Fruit fly (Drosophila melanogaster) whole organism, adult: Measurements from ENCODE around the gene GstD6.

Source experiments
- CG11617 ChIP-seq: fragments of 200-800 bp; sonication (Bioruptor generic); optimal IDR thresholded peaks from 2 replicates; lab custom pipeline; 2017; ENCODE audit warnings: mild to moderate bottlenecking, missing biosample characterization, missing genetic modification reagents, missing genetic modification characterization
- CG1620 ChIP-seq: fragments of 200-800 bp; sonication (Bioruptor generic); optimal IDR thresholded peaks from 2 replicates; lab custom pipeline; 2016; ENCODE audit warnings: missing biosample characterization, missing genetic modification characterization
- CG33017 ChIP-seq: fragments of 200-800 bp; sonication (Bioruptor generic); optimal IDR thresholded peaks from 2 replicates; lab custom pipeline; 2018; ENCODE audit warnings: missing biosample characterization, mild to moderate bottlenecking, missing genetic modification characterization, moderate library complexity
- CG5204 ChIP-seq: fragments of 200-800 bp; sonication (Bioruptor generic); optimal IDR thresholded peaks from 2 replicates; lab custom pipeline; 2016; ENCODE audit warnings: missing biosample characterization, missing genetic modification characterization
- CG7045 ChIP-seq: fragments of 200-800 bp; sonication (Bioruptor generic); optimal IDR thresholded peaks from 2 replicates; lab custom pipeline; 2017; ENCODE audit warnings: missing biosample characterization, mild to moderate bottlenecking, missing genetic modification characterization
- cic ChIP-seq: fragments of 200-800 bp; sonication (Bioruptor generic); optimal IDR thresholded peaks from 2 replicates; lab custom pipeline; 2017; ENCODE audit warnings: missing biosample characterization, mild to moderate bottlenecking, missing genetic modification characterization, moderate library complexity
- ovo ChIP-seq: fragments of 200-800 bp; sonication (Bioruptor generic); optimal IDR thresholded peaks from 2 replicates; lab custom pipeline; 2016; ENCODE audit warnings: missing biosample characterization, missing genetic modification characterization
- tj ChIP-seq: fragments of 200-800 bp; sonication (Bioruptor generic); optimal IDR thresholded peaks from 3 replicates; lab custom pipeline; 2017; ENCODE audit warnings: missing biosample characterization, mild to moderate bottlenecking, missing genetic modification characterization, moderate library complexity

- TF ChIP-seq CG5204 (GFP tag; lab: Kevin White, UChicago): no peak
- no peak for TF ChIP-seq CG7045 (GFP tag; lab: Kevin White, UChicago)
- TF ChIP-seq CG33017 (tag; lab: Kevin White, UChicago): no peak
- no peak for TF ChIP-seq CG1620
- TF ChIP-seq tj (GFP tag; lab: Kevin White, UChicago): no peak
- TF ChIP-seq CG11617 (GFP tag; lab: Kevin White, UChicago): no peak
- TF ChIP-seq cic (GFP tag; lab: Kevin White, UChicago): no peak
- no peak for TF ChIP-seq ovo
Measured at dm6 chr3R:12383036-12383435, 6.1 kb downstream of the GstD6 start, which contains the start of gene GstD11.
